Worm (Caenorhabditis elegans): ENCODE results near the gene Y39A1A.22.

DNA sequence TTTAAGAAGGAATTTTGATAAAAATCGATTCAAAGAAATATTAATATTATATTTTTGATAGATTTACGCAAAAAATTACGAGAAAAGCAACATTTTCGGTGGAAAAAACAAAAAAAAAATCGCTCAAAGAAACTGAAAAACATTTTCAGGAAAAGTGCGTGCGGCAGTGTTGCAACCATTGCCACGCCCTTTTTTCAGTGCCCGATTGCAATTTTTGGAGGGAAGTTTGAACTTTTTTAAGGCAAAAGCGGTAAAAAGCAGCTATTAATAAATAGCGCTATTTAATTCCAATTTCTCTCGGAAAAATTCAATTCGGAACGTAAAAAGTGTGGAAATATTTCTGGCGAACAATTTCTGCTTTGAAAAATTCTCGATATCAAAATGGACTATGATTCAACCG lies 14.2 kb upstream of the Y39A1A.22 start:
- TF ChIP-seq nhr-77 (tag; optimal IDR thresholded peaks at IDR 0.05) (no peak), egl-27 (tag; optimal IDR thresholded peaks at IDR 0.05) (no peak), ZK546.5 (tag; optimal IDR thresholded peaks at IDR 0.05) (no peak), unc-39 (tag; optimal IDR thresholded peaks at IDR 0.05) (no peak), nhr-11 (tag; optimal IDR thresholded peaks at IDR 0.05) (no peak), ceh-16 (tag; optimal IDR thresholded peaks at IDR 0.05) (no peak), skn-1 (tag; optimal IDR thresholded peaks at IDR 0.05) (no peak), snpc-4 (tag; optimal IDR thresholded peaks at IDR 0.05) (no peak), elt-3 (tag; optimal IDR thresholded peaks at IDR 0.05) (no peak), nhr-25 (tag; optimal IDR thresholded peaks at IDR 0.05) (no peak)
